Fruit fly (Drosophila melanogaster) whole organism, prepupa: ENCODE measurements around the gene lili.

Experiments used
- CG10631 ChIP-seq: fragments of 200-800 bp; sonication (Bioruptor generic); optimal IDR thresholded peaks from 2 replicates; lab custom pipeline; 2016; ENCODE audit warnings: missing biosample characterization, missing genetic modification characterization
- CG10669 ChIP-seq: fragments of 200-800 bp; sonication (Bioruptor generic); optimal IDR thresholded peaks from 3 replicates; lab custom pipeline; 2018; ENCODE audit warnings: missing biosample characterization, mild to moderate bottlenecking, missing genetic modification characterization, moderate library complexity
- CG11762 ChIP-seq: fragments of 200-800 bp; sonication (Bioruptor generic); optimal IDR thresholded peaks from 3 replicates; lab custom pipeline; 2016; ENCODE audit warnings: missing biosample characterization, missing genetic modification characterization; ENCODE audit not compliant: insufficient read depth
- CG11902 ChIP-seq: fragments of 200-800 bp; sonication (Bioruptor generic); optimal IDR thresholded peaks from 3 replicates; lab custom pipeline; 2016; ENCODE audit warnings: missing biosample characterization, missing genetic modification characterization
- CG16779 ChIP-seq: fragments of 200-800 bp; sonication (Bioruptor generic); optimal IDR thresholded peaks from 3 replicates; lab custom pipeline; 2017; ENCODE audit warnings: missing biosample characterization, mild to moderate bottlenecking, missing genetic modification characterization
- CG3032 ChIP-seq: fragments of 200-800 bp; optimal IDR thresholded peaks from 2 replicates; lab custom pipeline; 2019; ENCODE audit warnings: missing biosample characterization, mild to moderate bottlenecking, missing genetic modification characterization, moderate library complexity
- CG31627 ChIP-seq: fragments of 200-800 bp; sonication (Bioruptor generic); optimal IDR thresholded peaks from 3 replicates; lab custom pipeline; 2016; ENCODE audit warnings: missing biosample characterization, missing genetic modification characterization
- CG34406 ChIP-seq: fragments of 200-800 bp; sonication (Bioruptor generic); optimal IDR thresholded peaks from 3 replicates; lab custom pipeline; 2016; ENCODE audit warnings: missing biosample characterization, missing genetic modification characterization
- CG4318 ChIP-seq: fragments of 200-800 bp; sonication (Bioruptor generic); optimal IDR thresholded peaks from 3 replicates; lab custom pipeline; 2017; ENCODE audit warnings: missing biosample characterization, mild to moderate bottlenecking, missing genetic modification characterization
- CG6163 ChIP-seq: fragments of 200-800 bp; sonication (Bioruptor generic); IDR thresholded peaks from 3 replicates; pipeline ENCODE4 v1.3.6; 2022; ENCODE audit warnings: missing biosample characterization, missing genetic modification characterization
- CG6276 ChIP-seq: fragments of 200-800 bp; sonication (Bioruptor generic); optimal IDR thresholded peaks from 2 replicates; lab custom pipeline; 2017; ENCODE audit warnings: missing biosample characterization, mild to moderate bottlenecking, missing genetic modification characterization
- CG6854 ChIP-seq: fragments of 200-800 bp; sonication (Bioruptor generic); optimal IDR thresholded peaks from 2 replicates; lab custom pipeline; 2017; ENCODE audit warnings: missing biosample characterization, mild to moderate bottlenecking, missing genetic modification characterization
- CG7368 ChIP-seq: fragments of 200-800 bp; sonication (Bioruptor generic); optimal IDR thresholded peaks from 3 replicates; lab custom pipeline; 2016; ENCODE audit warnings: missing biosample characterization, missing genetic modification characterization
- CG8632 ChIP-seq: fragments of 200-800 bp; sonication (Bioruptor generic); optimal IDR thresholded peaks from 3 replicates; lab custom pipeline; 2016; ENCODE audit warnings: missing biosample characterization, missing genetic modification characterization
- Eip75B ChIP-seq: fragments of 200-800 bp; sonication (Bioruptor generic); optimal IDR thresholded peaks from 3 replicates; lab custom pipeline; 2016; ENCODE audit warnings: missing biosample characterization, missing genetic modification characterization
- Eip78C ChIP-seq: fragments of 200-800 bp; sonication (Bioruptor generic); peaks from one replicate; lab custom pipeline; 2016; ENCODE audit warnings: missing biosample characterization, missing genetic modification characterization
- Eip93F ChIP-seq: fragments of 200-800 bp; sonication (Bioruptor generic); optimal IDR thresholded peaks from 2 replicates; lab custom pipeline; 2016; ENCODE audit warnings: missing biosample characterization, mild to moderate bottlenecking, missing genetic modification characterization
- Ets21C ChIP-seq: fragments of 200-800 bp; sonication (Bioruptor generic); optimal IDR thresholded peaks from 3 replicates; lab custom pipeline; 2016; ENCODE audit warnings: missing biosample characterization, missing genetic modification characterization
- Gug ChIP-seq: fragments of 200-800 bp; sonication (Bioruptor generic); IDR thresholded peaks from 2 replicates; pipeline ENCODE4 v1.3.6; 2022; ENCODE audit warnings: missing biosample characterization, missing genetic modification characterization
- Hr38 ChIP-seq: sonication (Bioruptor generic); optimal IDR thresholded peaks from 2 replicates; lab custom pipeline; 2016; ENCODE audit warnings: missing biosample characterization, missing genetic modification characterization
- Hr39 ChIP-seq: fragments of 200-800 bp; sonication (Bioruptor generic); optimal IDR thresholded peaks from 2 replicates; lab custom pipeline; 2016; ENCODE audit warnings: missing biosample characterization, missing genetic modification characterization
- Hr4 ChIP-seq: fragments of 200-800 bp; sonication (Bioruptor generic); optimal IDR thresholded peaks from 3 replicates; lab custom pipeline; 2016; ENCODE audit warnings: missing biosample characterization, missing genetic modification characterization
- Lpt ChIP-seq: fragments of 200-800 bp; sonication (Bioruptor generic); optimal IDR thresholded peaks from 3 replicates; lab custom pipeline; 2016; ENCODE audit warnings: missing biosample characterization, missing genetic modification characterization
- Smox ChIP-seq: fragments of 200-800 bp; sonication (Bioruptor generic); optimal IDR thresholded peaks from 3 replicates; lab custom pipeline; 2016; ENCODE audit warnings: missing biosample characterization, missing genetic modification characterization
- Sox14 ChIP-seq: fragments of 200-800 bp; sonication (Bioruptor generic); optimal IDR thresholded peaks from 3 replicates; lab custom pipeline; 2016; ENCODE audit warnings: missing biosample characterization, missing genetic modification characterization
- Sox15 ChIP-seq: fragments of 200-800 bp; sonication (Bioruptor generic); optimal IDR thresholded peaks from 3 replicates; lab custom pipeline; 2016; ENCODE audit warnings: missing biosample characterization, missing genetic modification characterization
- achi ChIP-seq: fragments of 200-800 bp; sonication (Bioruptor generic); optimal IDR thresholded peaks from 3 replicates; lab custom pipeline; 2016; ENCODE audit warnings: missing biosample characterization, missing genetic modification characterization
- acj6 ChIP-seq: fragments of 200-800 bp; sonication (Bioruptor generic); optimal IDR thresholded peaks from 3 replicates; lab custom pipeline; 2016; ENCODE audit warnings: missing biosample characterization, missing genetic modification characterization
- cyc ChIP-seq: fragments of 200-800 bp; sonication (Bioruptor generic); optimal IDR thresholded peaks from 3 replicates; lab custom pipeline; 2016; ENCODE audit warnings: missing biosample characterization, missing genetic modification characterization
- dac ChIP-seq: fragments of 200-800 bp; sonication (Bioruptor generic); optimal IDR thresholded peaks from 2 replicates; lab custom pipeline; 2017; ENCODE audit warnings: missing biosample characterization, mild to moderate bottlenecking, missing genetic modification characterization
- fd85E ChIP-seq: fragments of 200-800 bp; sonication (Bioruptor generic); optimal IDR thresholded peaks from 3 replicates; lab custom pipeline; 2016; ENCODE audit warnings: missing biosample characterization, missing genetic modification characterization
- fkh ChIP-seq: fragments of 200-800 bp; sonication (Bioruptor generic); optimal IDR thresholded peaks from 3 replicates; lab custom pipeline; 2017; ENCODE audit warnings: missing biosample characterization, mild to moderate bottlenecking, missing genetic modification characterization, moderate library complexity
- lz ChIP-seq: fragments of 200-800 bp; sonication (Bioruptor generic); optimal IDR thresholded peaks from 3 replicates; lab custom pipeline; 2016; ENCODE audit warnings: missing biosample characterization, missing genetic modification characterization
- net ChIP-seq: fragments of 200-800 bp; sonication (Bioruptor generic); optimal IDR thresholded peaks from 3 replicates; lab custom pipeline; 2016; ENCODE audit warnings: missing biosample characterization, missing genetic modification characterization
- svp ChIP-seq: fragments of 200-800 bp; sonication (Bioruptor generic); peaks from one replicate; lab custom pipeline; 2016; ENCODE audit warnings: missing biosample characterization, missing genetic modification characterization
- topi ChIP-seq: fragments of 200-800 bp; sonication (Bioruptor generic); optimal IDR thresholded peaks from 3 replicates; lab custom pipeline; 2016; ENCODE audit warnings: missing biosample characterization, missing genetic modification characterization
- vri ChIP-seq: fragments of 200-800 bp; sonication (Bioruptor generic); optimal IDR thresholded peaks from 3 replicates; lab custom pipeline; 2016; ENCODE audit warnings: missing biosample characterization, mild to moderate bottlenecking, missing genetic modification characterization

Gene lili

dm6 chr3R:24850420-24850819, 36.6 kb upstream of the lili start, which contains the start of gene CG7006 (continued):
- TF ChIP-seq Hr38 = no peak
- TF ChIP-seq Hr4 (GFP tag; lab: Kevin White, UChicago) = no peak
- TF ChIP-seq Eip93F (GFP tag; lab: Kevin White, UChicago) = no peak
- TF ChIP-seq acj6 (GFP tag; lab: Kevin White, UChicago) = peak; percentile 41
- no peak for TF ChIP-seq dac (GFP tag; lab: Kevin White, UChicago)
- peak; percentile 39 for TF ChIP-seq Sox14 (GFP tag; lab: Kevin White, UChicago)
- no peak for TF ChIP-seq CG7368 (GFP tag; lab: Kevin White, UChicago)
- TF ChIP-seq lz (GFP tag; lab: Kevin White, UChicago) = peak; percentile 70
- peak; percentile 79 for TF ChIP-seq CG31627
- peak; percentile 39 for TF ChIP-seq Ets21C

- TF ChIP-seq CG6276 (GFP tag; lab: Kevin White, UChicago) = no peak
Observed at dm6 chr3R:24845952-24846848, 32.4 kb upstream of the lili start.

dm6 chr3R:24845148-24845547, 31.3 kb upstream of the lili start:
- TF ChIP-seq Eip75B = no peak

dm6 chr3R:24841635-24842034, 27.8 kb upstream of the lili start, which contains the start of gene Esp:
Esp (plus strand) TSS chr3R:24841935.
- TF ChIP-seq Sox14 (GFP tag; lab: Kevin White, UChicago) (no peak), cyc (no peak), Smox (GFP tag; lab: Kevin White, UChicago) (no peak), Hr39 (GFP tag; lab: Kevin White, UChicago) (no peak)

dm6 chr3R:24841063-24841462, 27.3 kb upstream of the lili start, which contains the start of gene CG33658:
CG33658 (minus strand) TSS chr3R:24841163.
- TF ChIP-seq fkh (GFP tag; lab: Kevin White, UChicago) = no peak
- no peak for TF ChIP-seq CG4318
- no peak for TF ChIP-seq CG10669 (GFP tag; lab: Kevin White, UChicago)
- no peak for TF ChIP-seq Lpt (GFP tag; lab: Kevin White, UChicago)
- no peak for TF ChIP-seq CG16779 (tag; lab: Kevin White, UChicago)
- no peak for TF ChIP-seq CG6854 (GFP tag; lab: Kevin White, UChicago)
- no peak for TF ChIP-seq svp (GFP tag; lab: Kevin White, UChicago)
- TF ChIP-seq CG31627 = no peak
- no peak for TF ChIP-seq vri (GFP tag; lab: Kevin White, UChicago)
- TF ChIP-seq achi = no peak
- TF ChIP-seq topi (GFP tag; lab: Kevin White, UChicago) = no peak

dm6 chr3R:24833652-24834051, 19.8 kb upstream of the lili start, which contains the start of gene sosie:
sosie (plus strand) TSS chr3R:24833952.
- no peak for TF ChIP-seq CG3032 (tag; lab: Kevin White, UChicago)
- TF ChIP-seq Sox15 = no peak
- no peak for TF ChIP-seq svp (GFP tag; lab: Kevin White, UChicago)
- TF ChIP-seq net (GFP tag; lab: Kevin White, UChicago) = no peak

- TF ChIP-seq svp (GFP tag; lab: Kevin White, UChicago) = peak; percentile 68
- peak; percentile 74 for TF ChIP-seq Sox14 (GFP tag; lab: Kevin White, UChicago)
- no peak for TF ChIP-seq CG11762
- TF ChIP-seq CG6163 = no peak; the same call in 1 of the 3 replicates
- TF ChIP-seq Hr39 (GFP tag; lab: Kevin White, UChicago) = peak; percentile 26
- peak; percentile 89 for TF ChIP-seq Eip78C (GFP tag; lab: Kevin White, UChicago)
- TF ChIP-seq lz (GFP tag; lab: Kevin White, UChicago) = peak; percentile 60
- TF ChIP-seq CG7368 (GFP tag; lab: Kevin White, UChicago) = no peak
- TF ChIP-seq acj6 (GFP tag; lab: Kevin White, UChicago) = peak; percentile 64
- peak; percentile 36 for TF ChIP-seq Ets21C
- TF ChIP-seq CG11902 (GFP tag; lab: Kevin White, UChicago) = peak; percentile 19
- TF ChIP-seq Eip75B = no peak
- TF ChIP-seq CG34406 (GFP tag; lab: Kevin White, UChicago) = peak; percentile 35
- peak; percentile 24 for TF ChIP-seq Sox15
- no peak for TF ChIP-seq fd85E (GFP tag; lab: Kevin White, UChicago)
- peak; percentile 67 for TF ChIP-seq Hr4 (GFP tag; lab: Kevin White, UChicago)
- TF ChIP-seq achi = no peak
- no peak for TF ChIP-seq Eip93F (GFP tag; lab: Kevin White, UChicago)
- peak; percentile 66 for TF ChIP-seq CG10631 (GFP tag; lab: Kevin White, UChicago)
- no peak for TF ChIP-seq Gug (GFP tag; lab: Robert Waterston, UW)
- peak; percentile 4 for TF ChIP-seq CG8632 (GFP tag; lab: Kevin White, UChicago)
Observed at dm6 chr3R:24829887-24830351, 16.1 kb upstream of the lili start, which contains the start of the genes Kaz and CG43273. Kaz (minus strand) TSS chr3R:24829959. CG43273 (plus strand) TSS chr3R:24830301.
